Fruit fly (Drosophila melanogaster): ENCODE data around the gene CG10864.

CG10864 gene

dm6 chr3R:18411205-18411749 is at the start of gene CG10864:
Gene CG10864 (minus strand): TSS chr3R:18411631.
- no peak for TF ChIP-seq noc (tag; optimal IDR thresholded peaks at IDR 0.05)

dm6 chr3R:18458912-18459311 is 47.5 kb upstream of the CG10864 start:
- no peak for TF ChIP-seq noc (tag; optimal IDR thresholded peaks at IDR 0.05)

dm6 chr3R:18456196-18456781 is 44.9 kb upstream of the CG10864 start:
- peak; percentile 70 for TF ChIP-seq noc (tag; optimal IDR thresholded peaks at IDR 0.05)

- TF ChIP-seq noc (tag; optimal IDR thresholded peaks at IDR 0.05), result peak; percentile 37
These were observed 38.6 kb upstream of the CG10864 start for dm6 chr3R:18449896-18450637.

dm6 chr3R:18449188-18449587 is 37.8 kb upstream of the CG10864 start:
- no peak for TF ChIP-seq noc (tag; optimal IDR thresholded peaks at IDR 0.05)

- TF ChIP-seq noc (tag; optimal IDR thresholded peaks at IDR 0.05), result peak; percentile 100
These were observed 36.9 kb upstream of the CG10864 start for dm6 chr3R:18448059-18448979.

- no peak for TF ChIP-seq noc (tag; optimal IDR thresholded peaks at IDR 0.05)
These were observed 35.8 kb upstream of the CG10864 start for dm6 chr3R:18447146-18447773.

dm6 chr3R:18445148-18445843 is 33.9 kb upstream of the CG10864 start:
- peak; percentile 29 for TF ChIP-seq noc (tag; optimal IDR thresholded peaks at IDR 0.05)

- no peak for TF ChIP-seq noc (tag; optimal IDR thresholded peaks at IDR 0.05)
These were observed 31.8 kb upstream of the CG10864 start for dm6 chr3R:18443232-18443631.

- peak; percentile 84 for TF ChIP-seq noc (tag; optimal IDR thresholded peaks at IDR 0.05)
These were observed 27.6 kb upstream of the CG10864 start for dm6 chr3R:18438827-18439717.

- TF ChIP-seq noc (tag; optimal IDR thresholded peaks at IDR 0.05), result no peak
These were observed 26.9 kb upstream of the CG10864 start for dm6 chr3R:18438181-18438826.

- peak; percentile 93 for TF ChIP-seq noc (tag; optimal IDR thresholded peaks at IDR 0.05)
These were observed 25.3 kb upstream of the CG10864 start for dm6 chr3R:18436550-18437362.

- peak; percentile 50 for TF ChIP-seq noc (tag; optimal IDR thresholded peaks at IDR 0.05)
These were observed 21.5 kb upstream of the CG10864 start for dm6 chr3R:18432905-18433304.

Data from whole organism, larva.